Fruit fly (Drosophila melanogaster): Measurements from ENCODE around the gene CG9953.

The CG9953 gene

DNA sequence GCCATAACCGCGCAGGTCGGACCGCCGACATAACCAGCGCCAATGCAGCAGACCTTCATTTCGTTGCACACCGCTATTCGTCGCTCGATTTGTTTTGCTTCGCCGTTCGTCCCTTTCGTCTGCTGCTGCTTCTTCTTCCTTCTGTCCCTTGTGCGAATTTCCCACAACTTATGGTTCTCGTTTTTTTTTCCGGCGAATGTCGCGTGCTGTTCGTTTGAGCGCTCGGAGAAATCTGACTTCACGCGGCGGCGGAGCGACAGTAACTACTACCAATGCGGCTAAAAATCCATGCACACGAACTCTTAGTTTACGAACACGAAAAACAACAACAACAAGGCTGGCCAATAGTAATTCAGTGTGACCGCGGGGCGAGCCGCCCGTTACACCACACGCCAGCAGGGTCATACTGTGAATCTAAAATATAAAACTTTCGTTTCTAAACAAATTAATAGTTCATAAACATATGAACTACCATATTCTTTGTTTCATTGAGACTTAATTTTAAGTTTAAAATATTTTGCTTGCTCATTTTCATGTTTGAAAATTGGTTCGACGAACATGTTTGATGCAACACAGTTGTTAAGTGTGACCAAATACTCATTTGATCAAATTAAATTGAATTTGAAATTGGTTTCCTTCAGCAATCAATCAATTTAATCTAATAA, 4.8 kb upstream of the CG9953 start, which contains the start of gene sgl (continued):
- TF ChIP-seq oc (tag; optimal IDR thresholded peaks at IDR 0.05) (peak; percentile 25), danr (GFP tag; IDR thresholded peaks at IDR 0.05) (no peak), CG11504 (tag; optimal IDR thresholded peaks at IDR 0.05) (peak; percentile 44), Nf-YB (GFP tag; optimal IDR thresholded peaks at IDR 0.05) (peak; percentile 99), run (tag; optimal IDR thresholded peaks at IDR 0.05) (no peak), dan (GFP tag; IDR thresholded peaks at IDR 0.05) (no peak), CG13287 (GFP tag; IDR thresholded peaks at IDR 0.05; ENCODE audit: partially characterized antibody) (peak; percentile 74), CG15514 (GFP tag; optimal IDR thresholded peaks at IDR 0.05) (peak; percentile 46), Dll (GFP tag; IDR thresholded peaks at IDR 0.05; ENCODE audit: partially characterized antibody) (peak; percentile 60; the same call in 2 of the 4 replicates), TFAM (GFP tag; optimal IDR thresholded peaks at IDR 0.05) (no peak), so (GFP tag; IDR thresholded peaks at IDR 0.05) (0 out of 3 replicates have a peak, but pooled peaks have one; percentile 41), Dip3 (GFP tag; optimal IDR thresholded peaks at IDR 0.05) (peak; percentile 16), Fer2 (tag; optimal IDR thresholded peaks at IDR 0.05) (no peak), Xrp1 (GFP tag; IDR thresholded peaks at IDR 0.05) (peak; percentile 14; the same call in 1 of the 2 replicates), Fer1 (GFP tag; optimal IDR thresholded peaks at IDR 0.05) (peak; percentile 73), pb (GFP tag; optimal IDR thresholded peaks at IDR 0.05) (peak; percentile 38), CG7357 (GFP tag; IDR thresholded peaks at IDR 0.05) (no peak), hbn (GFP tag; IDR thresholded peaks at IDR 0.05; ENCODE audit: partially characterized antibody) (0 out of 2 replicates have a peak, but pooled peaks have one; percentile 23), CG1647 (GFP tag; optimal IDR thresholded peaks at IDR 0.05) (peak; percentile 5), Jarid2 (GFP tag; optimal IDR thresholded peaks at IDR 0.05) (peak; percentile 100), CoRest (tag; optimal IDR thresholded peaks at IDR 0.05) (peak; percentile 29), lilli (GFP tag; optimal IDR thresholded peaks at IDR 0.05) (peak; percentile 20), nom (GFP tag; optimal IDR thresholded peaks at IDR 0.05) (peak; percentile 84), CG6254 (GFP tag; optimal IDR thresholded peaks at IDR 0.05) (no peak), eve (GFP tag; optimal IDR thresholded peaks at IDR 0.05) (no peak), mam (GFP tag; optimal IDR thresholded peaks at IDR 0.05) (peak; percentile 14), CG1233 (GFP tag; optimal IDR thresholded peaks at IDR 0.05) (peak; percentile 39), Optix (GFP tag; IDR thresholded peaks at IDR 0.05) (peak; percentile 8; the same call in 1 of the 3 replicates), ERR (GFP tag; optimal IDR thresholded peaks at IDR 0.05) (peak; percentile 1), trem (tag; optimal IDR thresholded peaks at IDR 0.05) (peak; percentile 87), CG12299 (tag; optimal IDR thresholded peaks at IDR 0.05) (no peak), ewg (GFP tag; optimal IDR thresholded peaks at IDR 0.05) (peak; percentile 2), tio (GFP tag; optimal IDR thresholded peaks at IDR 0.05) (no peak), NC2α (GFP tag; optimal IDR thresholded peaks at IDR 0.05) (peak; percentile 30), CG3995 (GFP tag; optimal IDR thresholded peaks at IDR 0.05) (no peak), HHEX (GFP tag; optimal IDR thresholded peaks at IDR 0.05) (peak; percentile 39), slp2 (GFP tag; optimal IDR thresholded peaks at IDR 0.05) (no peak), CG2875 (GFP tag; optimal IDR thresholded peaks at IDR 0.05) (no peak), Sry-δ (GFP tag; optimal IDR thresholded peaks at IDR 0.05) (peak; percentile 13), CG33213 (GFP tag; optimal IDR thresholded peaks at IDR 0.05) (peak; percentile 83), pfk (GFP tag; optimal IDR thresholded peaks at IDR 0.05) (peak; percentile 26), otp (GFP tag; IDR thresholded peaks at IDR 0.05) (peak; percentile 59; the same call in 1 of the 3 replicates), CG34224 (GFP tag; IDR thresholded peaks at IDR 0.05; ENCODE audit: partially characterized antibody) (peak; percentile 72; the same call in 2 of the 3 replicates), CG5953 (GFP tag; IDR thresholded peaks at IDR 0.05) (0 out of 2 replicates have a peak, but pooled peaks have one; percentile 37), Camta (GFP tag; optimal IDR thresholded peaks at IDR 0.05) (peak; percentile 56), NfI (GFP tag; optimal IDR thresholded peaks at IDR 0.05) (peak; percentile 14), az2 (GFP tag; optimal IDR thresholded peaks at IDR 0.05) (peak; percentile 20), CG2889 (GFP tag; IDR thresholded peaks at IDR 0.05) (no peak), CG4854 (GFP tag; optimal IDR thresholded peaks at IDR 0.05) (peak; percentile 1)

All from whole organism, embryonic.